Worm (Caenorhabditis elegans) whole organism, young adult: ENCODE data around the gene Y44A6D.1.

Experiments
- C06A6.2 ChIP-seq: fragments of 200-800 bp; sonication (Bioruptor generic); conservative IDR thresholded peaks from 2 replicates; pipeline ENCODE4 v1.3.6; 2022; ENCODE audit warnings: missing genetic modification characterization, missing compliant biosample characterization
- F49E8.2 ChIP-seq: sonication (generic microtip); optimal IDR thresholded peaks from 3 replicates; lab custom pipeline; 2017; ENCODE audit warnings: missing genetic modification characterization, mild to moderate bottlenecking, missing compliant biosample characterization, antibody characterized with exemption, moderate library complexity; ENCODE audit not compliant: insufficient read depth
- Y53G8AR.9 ChIP-seq: fragments of 200-800 bp; sonication (Bioruptor generic); conservative IDR thresholded peaks from 2 replicates; pipeline ENCODE4 v1.3.6; 2022; ENCODE audit warnings: missing genetic modification reagents, missing genetic modification characterization, missing compliant biosample characterization
- attf-5 ChIP-seq: fragments of 200-800 bp; sonication (Bioruptor generic); optimal IDR thresholded peaks from 2 replicates; lab custom pipeline; 2018; ENCODE audit warnings: mild to moderate bottlenecking, missing genetic modification characterization, missing compliant biosample characterization
- cebp-2 ChIP-seq: fragments of 200-800 bp; sonication (Bioruptor generic); IDR thresholded peaks from 2 replicates; pipeline ENCODE4 v1.3.6; 2022; ENCODE audit warnings: missing genetic modification characterization, missing compliant biosample characterization
- dpff-1 ChIP-seq: sonication (generic microtip); optimal IDR thresholded peaks from 2 replicates; lab custom pipeline; 2017; ENCODE audit warnings: mild to moderate bottlenecking, missing genetic modification characterization, missing compliant biosample characterization
- hmg-1.2 ChIP-seq: fragments of 200-800 bp; sonication (Bioruptor generic); IDR thresholded peaks from 2 replicates; pipeline ENCODE4 v1.3.6; 2022; ENCODE audit warnings: missing genetic modification reagents, missing genetic modification characterization, missing compliant biosample characterization
- madf-8 ChIP-seq: fragments of 200-800 bp; sonication (Bioruptor generic); conservative IDR thresholded peaks from 2 replicates; pipeline ENCODE4 v1.3.6; 2022; ENCODE audit warnings: missing genetic modification reagents, missing genetic modification characterization, missing compliant biosample characterization
- nhr-80 ChIP-seq: sonication (generic microtip); optimal IDR thresholded peaks from 2 replicates; lab custom pipeline; 2016; ENCODE audit warnings: missing genetic modification characterization, missing compliant biosample characterization
- unc-62 ChIP-seq: fragments of 150-350 bp; optimal IDR thresholded peaks from 2 replicates; lab custom pipeline; 2014; ENCODE audit warnings: missing biosample characterization, missing genetic modification reagents, missing genetic modification characterization
- ztf-26 ChIP-seq: sonication (generic microtip); optimal IDR thresholded peaks from 2 replicates; lab custom pipeline; 2017; ENCODE audit warnings: missing genetic modification characterization, missing compliant biosample characterization

ce11 chrV:20792371-20792890, 2.6 kb upstream of the Y44A6D.1 start, which contains the start of gene Y44A6D.3:
- TF ChIP-seq cebp-2 (no peak), hmg-1.2 (GFP tag; lab: Robert Waterston, UW) (no peak), attf-5 (peak; percentile 22), madf-8 (no peak), unc-62 (GFP tag; lab: Kevin White, UChicago) (no peak), nhr-80 (tag; lab: Kevin White, UChicago) (peak; percentile 65), ztf-26 (tag; lab: Kevin White, UChicago) (no peak), dpff-1 (tag; lab: Kevin White, UChicago) (no peak), C06A6.2 (GFP tag; lab: Robert Waterston, UW) (no peak), Y53G8AR.9 (no peak), F49E8.2 (tag; lab: Kevin White, UChicago) (no peak)
